Worm (Caenorhabditis elegans) whole organism, late embryonic: Measurements from ENCODE around the gene D1086.7.

ENCODE experiments used
- C08G9.2 ChIP-seq: sonication (generic microtip); optimal IDR thresholded peaks from 2 replicates; lab custom pipeline; 2016; ENCODE audit warnings: mild to moderate bottlenecking, missing genetic modification characterization, moderate library complexity, missing compliant biosample characterization
- K09A11.1 ChIP-seq: sonication (generic microtip); optimal IDR thresholded peaks from 2 replicates; lab custom pipeline; 2017; ENCODE audit warnings: antibody characterized with exemption, mild to moderate bottlenecking, missing genetic modification characterization, missing compliant biosample characterization; ENCODE audit not compliant: insufficient read depth
- Y22D7AL.16 ChIP-seq: sonication (generic microtip); optimal IDR thresholded peaks from 2 replicates; lab custom pipeline; 2016; ENCODE audit warnings: missing genetic modification characterization, missing compliant biosample characterization
- ahr-1 ChIP-seq: sonication (generic microtip); optimal IDR thresholded peaks from 2 replicates; lab custom pipeline; 2016; ENCODE audit warnings: missing genetic modification characterization, missing compliant biosample characterization
- ceh-14 ChIP-seq: sonication (generic microtip); optimal IDR thresholded peaks from 2 replicates; lab custom pipeline; 2016; ENCODE audit warnings: missing genotype, missing genetic modification characterization, missing compliant biosample characterization
- ceh-24 ChIP-seq: sonication (generic microtip); optimal IDR thresholded peaks from 2 replicates; lab custom pipeline; 2016; ENCODE audit warnings: mild to moderate bottlenecking, missing genetic modification characterization, missing compliant biosample characterization
- ceh-30 ChIP-seq: fragments of 150-350 bp; optimal IDR thresholded peaks from 2 replicates; lab custom pipeline; 2014; ENCODE audit warnings: missing biosample characterization, missing genetic modification characterization
- ceh-31 ChIP-seq: sonication (generic microtip); optimal IDR thresholded peaks from 2 replicates; lab custom pipeline; 2016; ENCODE audit warnings: missing genetic modification characterization, missing compliant biosample characterization
- ceh-45 ChIP-seq: fragments of 200-800 bp; sonication (Bioruptor generic); IDR thresholded peaks from 2 replicates; pipeline ENCODE4 v1.3.6; 2022; ENCODE audit warnings: missing genetic modification reagents, missing genetic modification characterization, missing compliant biosample characterization
- ceh-9 ChIP-seq: sonication (generic microtip); optimal IDR thresholded peaks from 2 replicates; lab custom pipeline; 2016; ENCODE audit warnings: mild to moderate bottlenecking, missing genetic modification characterization, inconsistent platforms, missing compliant biosample characterization
- che-1 ChIP-seq: sonication (generic microtip); optimal IDR thresholded peaks from 2 replicates; lab custom pipeline; 2016; ENCODE audit warnings: mild to moderate bottlenecking, missing genetic modification characterization, missing compliant biosample characterization
- dve-1 ChIP-seq: sonication (generic microtip); optimal IDR thresholded peaks from 2 replicates; lab custom pipeline; 2017; ENCODE audit warnings: antibody characterized with exemption, mild to moderate bottlenecking, missing genetic modification characterization, missing compliant biosample characterization
- elt-4 ChIP-seq: sonication (generic microtip); optimal IDR thresholded peaks from 2 replicates; lab custom pipeline; 2016; ENCODE audit warnings: missing genetic modification characterization, missing compliant biosample characterization
- ets-4 ChIP-seq: sonication (generic microtip); optimal IDR thresholded peaks from 2 replicates; lab custom pipeline; 2016; ENCODE audit warnings: missing genetic modification characterization, missing compliant biosample characterization
- eyg-1 ChIP-seq: sonication (generic microtip); optimal IDR thresholded peaks from 2 replicates; lab custom pipeline; 2016; ENCODE audit warnings: missing genotype, missing genetic modification characterization, missing compliant biosample characterization
- fax-1 ChIP-seq: sonication (generic microtip); optimal IDR thresholded peaks from 2 replicates; lab custom pipeline; 2016; ENCODE audit warnings: missing genotype, missing genetic modification characterization, missing compliant biosample characterization
- hlh-13 ChIP-seq: fragments of 200-800 bp; sonication (Bioruptor generic); optimal IDR thresholded peaks from 2 replicates; lab custom pipeline; 2018; ENCODE audit warnings: mild to moderate bottlenecking, missing genetic modification characterization, missing compliant biosample characterization
- hlh-30 ChIP-seq: sonication (generic microtip); optimal IDR thresholded peaks from 2 replicates; lab custom pipeline; 2017; ENCODE audit warnings: antibody characterized with exemption, missing genetic modification characterization, missing compliant biosample characterization; ENCODE audit not compliant: insufficient read depth
- hlh-8 ChIP-seq: sonication (generic microtip); optimal IDR thresholded peaks from 2 replicates; lab custom pipeline; 2016; ENCODE audit warnings: missing genotype, missing genetic modification characterization, missing compliant biosample characterization
- lim-6 ChIP-seq: sonication (generic microtip); optimal IDR thresholded peaks from 2 replicates; lab custom pipeline; 2016; ENCODE audit warnings: missing genetic modification characterization, missing compliant biosample characterization
- madf-2 ChIP-seq: sonication (generic microtip); optimal IDR thresholded peaks from 2 replicates; lab custom pipeline; 2017; ENCODE audit warnings: missing genetic modification characterization, missing compliant biosample characterization
- mec-3 ChIP-seq: sonication (generic microtip); optimal IDR thresholded peaks from 2 replicates; lab custom pipeline; 2016; ENCODE audit warnings: borderline replicate concordance, missing genetic modification characterization, missing compliant biosample characterization
- nfya-1 ChIP-seq: sonication (generic microtip); optimal IDR thresholded peaks from 2 replicates; lab custom pipeline; 2017; ENCODE audit warnings: missing genetic modification characterization, mild to moderate bottlenecking, missing compliant biosample characterization, antibody characterized with exemption, moderate library complexity
- nhr-11 ChIP-seq: fragments of 150-350 bp; optimal IDR thresholded peaks from 2 replicates; lab custom pipeline; 2014; ENCODE audit warnings: missing biosample characterization, missing genetic modification characterization
- odd-2 ChIP-seq: sonication (generic microtip); optimal IDR thresholded peaks from 2 replicates; lab custom pipeline; 2017; ENCODE audit warnings: antibody characterized with exemption, mild to moderate bottlenecking, missing genetic modification characterization, missing compliant biosample characterization
- pax-1 ChIP-seq: fragments of 150-350 bp; optimal IDR thresholded peaks from 2 replicates; lab custom pipeline; 2014; ENCODE audit warnings: missing biosample characterization, missing genetic modification characterization
- ref-2 ChIP-seq: sonication (generic microtip); optimal IDR thresholded peaks from 2 replicates; lab custom pipeline; 2016; ENCODE audit warnings: missing genetic modification characterization, missing compliant biosample characterization
- sdc-2 ChIP-seq: sonication (generic microtip); optimal IDR thresholded peaks from 2 replicates; lab custom pipeline; 2016; ENCODE audit warnings: missing genotype, missing genetic modification characterization, missing compliant biosample characterization
- sox-2 ChIP-seq: fragments of 200-800 bp; sonication (Bioruptor generic); IDR thresholded peaks from 2 replicates; pipeline ENCODE4 v1.3.6; 2022; ENCODE audit warnings: missing genetic modification reagents, missing genetic modification characterization, missing compliant biosample characterization
- sox-4 ChIP-seq: sonication (generic microtip); optimal IDR thresholded peaks from 2 replicates; lab custom pipeline; 2017; ENCODE audit warnings: mild to moderate bottlenecking, missing genetic modification characterization, inconsistent platforms, missing compliant biosample characterization
- syd-9 ChIP-seq: sonication (generic microtip); optimal IDR thresholded peaks from 2 replicates; lab custom pipeline; 2016; ENCODE audit warnings: mild to moderate bottlenecking, missing genetic modification characterization, moderate library complexity, missing compliant biosample characterization
- ttx-3 ChIP-seq: sonication (generic microtip); optimal IDR thresholded peaks from 2 replicates; lab custom pipeline; 2016; ENCODE audit warnings: missing genetic modification reagents, missing genetic modification characterization, missing compliant biosample characterization
- unc-3 ChIP-seq, 2 experiments: fragments of 200-800 bp in 1 of 2; sonication (Bioruptor generic) in 1 of 2; sonication (generic microtip) in 1 of 2; conservative IDR thresholded peaks in 1 of 2; optimal IDR thresholded peaks in 1 of 2; 2 replicates each; pipeline versions ENCODE4 v1.3.6 to Lab custom; 2016 to 2022; ENCODE audit warnings: missing compliant biosample characterization in 2 of 2, missing genetic modification characterization in 2 of 2, missing genetic modification reagents in 1 of 2
- unc-42 ChIP-seq: sonication (generic microtip); optimal IDR thresholded peaks from 2 replicates; lab custom pipeline; 2016; ENCODE audit warnings: missing genotype, missing genetic modification characterization, missing compliant biosample characterization
- zip-5 ChIP-seq: sonication (generic microtip); optimal IDR thresholded peaks from 2 replicates; lab custom pipeline; 2016; ENCODE audit warnings: missing genetic modification characterization, missing compliant biosample characterization
- ztf-16 ChIP-seq: sonication (generic microtip); optimal IDR thresholded peaks from 2 replicates; lab custom pipeline; 2017; ENCODE audit warnings: missing genetic modification characterization, missing compliant biosample characterization

The D1086.7 gene

DNA sequence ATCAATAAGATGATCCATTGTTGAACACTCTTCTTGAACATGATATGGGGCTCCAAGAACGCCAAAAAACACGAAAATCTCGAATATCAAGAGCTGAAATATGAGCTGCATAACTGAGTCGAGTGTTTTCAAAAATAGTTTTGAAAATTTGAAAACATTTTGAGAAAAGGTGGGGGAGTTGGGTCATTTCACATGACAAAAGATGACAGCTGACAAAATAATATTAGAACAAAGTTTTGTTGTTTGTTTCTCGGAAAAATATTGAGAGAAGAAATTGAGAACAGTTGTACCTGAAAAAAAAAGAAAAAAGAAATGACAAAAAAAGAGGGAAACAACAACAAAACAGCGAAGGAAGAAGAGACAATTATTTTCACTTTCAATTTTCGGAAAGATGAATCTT lies 14.4 kb downstream of the D1086.7 start, which contains the start of the genes D1086.2 and D1086.1:
Gene D1086.2 (minus strand): TSS at position 150 of the 400 bp plus-strand sequence.
Gene D1086.1 (plus strand): TSS at position 340 of the 400 bp plus-strand sequence.
- TF ChIP-seq che-1 (tag; lab: Kevin White, UChicago) (no peak), nfya-1 (tag; lab: Kevin White, UChicago) (no peak), zip-5 (tag; lab: Kevin White, UChicago) (no peak), mec-3 (no peak), ceh-45 (GFP tag; lab: Robert Waterston, UW) (no peak)
- TF ChIP-seq, all 69 proteins: peak for 0

DNA sequence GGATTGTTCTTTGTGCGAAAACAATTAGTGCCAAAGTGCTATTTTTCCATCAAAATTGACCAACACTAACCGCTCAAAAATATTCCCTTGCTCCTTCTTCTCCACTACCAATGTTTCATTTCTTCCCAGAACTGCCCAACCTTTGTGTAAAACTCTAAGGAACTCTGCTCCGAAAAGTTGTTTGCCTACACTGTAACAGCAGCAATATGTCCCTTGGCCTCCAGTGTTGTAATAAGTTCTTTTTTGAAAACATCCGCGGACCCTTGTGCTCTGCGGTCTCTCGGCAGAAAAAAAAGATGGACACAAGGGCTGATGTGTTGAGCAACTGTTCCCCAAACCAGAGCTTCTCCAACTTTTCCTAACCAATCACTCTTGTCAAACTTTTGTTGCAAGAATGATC lies 16.8 kb downstream of the D1086.7 start, which contains the start of gene D1086.12:
Gene D1086.12 (plus strand): TSS at position 301 of the 400 bp plus-strand sequence.
- TF ChIP-seq fax-1 (tag; lab: Kevin White, UChicago), result no peak
- TF ChIP-seq ceh-14 (tag; lab: Kevin White, UChicago), result no peak
- TF ChIP-seq C08G9.2 (tag; lab: Kevin White, UChicago), result no peak
- TF ChIP-seq ahr-1, result no peak
- no peak for TF ChIP-seq lim-6
- TF ChIP-seq eyg-1 (tag; lab: Kevin White, UChicago), result no peak
- TF ChIP-seq sox-4 (tag; lab: Kevin White, UChicago), result no peak
- TF ChIP-seq sox-2, result no peak
- no peak for TF ChIP-seq hlh-30 (tag; lab: Kevin White, UChicago)
- TF ChIP-seq Y22D7AL.16, result no peak
- no peak for TF ChIP-seq syd-9 (tag; lab: Kevin White, UChicago)
- TF ChIP-seq madf-2, result no peak

ce11 chrV:14103970-14104369 lies 19.9 kb downstream of the D1086.7 start, which contains the start of gene D1086.9:
Gene D1086.9 (plus strand): TSS chrV:14104270.
- no peak for TF ChIP-seq hlh-8 (tag; lab: Kevin White, UChicago)
- TF ChIP-seq ceh-14 (tag; lab: Kevin White, UChicago), result no peak
- TF ChIP-seq sdc-2 (tag; lab: Kevin White, UChicago), result no peak
- no peak for TF ChIP-seq odd-2 (tag; lab: Kevin White, UChicago)
- no peak for TF ChIP-seq eyg-1 (tag; lab: Kevin White, UChicago)
- TF ChIP-seq nhr-11, result no peak
- no peak for TF ChIP-seq ttx-3 (tag; lab: Kevin White, UChicago)
- TF ChIP-seq unc-42 (tag; lab: Kevin White, UChicago), result no peak
- TF ChIP-seq ets-4 (tag; lab: Kevin White, UChicago), result no peak
- TF ChIP-seq ceh-45 (GFP tag; lab: Robert Waterston, UW), result no peak
- TF ChIP-seq ref-2 (tag; lab: Kevin White, UChicago), result no peak
- no peak for TF ChIP-seq fax-1 (tag; lab: Kevin White, UChicago)
- no peak for TF ChIP-seq pax-1 (tag; lab: Kevin White, UChicago)
- no peak for TF ChIP-seq unc-3 (GFP tag; conservative IDR thresholded peaks at IDR 0.05; lab: Robert Waterston, UW)
- TF ChIP-seq unc-3 (tag; optimal IDR thresholded peaks at IDR 0.05; lab: Kevin White, UChicago), result no peak
- no peak for TF ChIP-seq elt-4 (tag; lab: Kevin White, UChicago)
- no peak for TF ChIP-seq dve-1 (tag; lab: Kevin White, UChicago)
- TF ChIP-seq sox-2, result no peak
- no peak for TF ChIP-seq ceh-30 (tag; lab: Kevin White, UChicago)

DNA sequence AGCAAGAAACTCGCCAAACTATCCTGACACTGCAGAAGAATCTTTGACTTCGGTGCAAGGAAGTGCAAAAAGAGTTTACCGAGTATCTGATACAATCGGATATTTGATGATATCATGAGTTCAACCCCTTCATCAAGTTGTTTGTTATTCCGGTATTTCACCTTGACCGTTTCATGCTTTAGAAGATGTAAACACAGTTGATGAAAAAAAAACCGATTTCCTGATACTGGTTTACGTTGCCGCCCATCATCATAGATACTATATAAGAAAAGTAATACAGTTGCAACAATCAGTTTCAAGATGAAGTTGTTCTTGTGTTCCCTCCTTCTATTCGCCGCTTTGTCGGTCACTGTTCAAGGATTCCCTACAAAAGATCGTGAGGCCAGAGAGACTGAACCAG lies 23.4 kb downstream of the D1086.7 start, which contains the start of gene H39E23.3:
Gene H39E23.3 (plus strand): TSS at position 301 of the 400 bp plus-strand sequence.
- TF ChIP-seq K09A11.1 (no peak), ceh-9 (tag; lab: Kevin White, UChicago) (no peak), ceh-24 (tag; lab: Kevin White, UChicago) (no peak), madf-2 (no peak), dve-1 (tag; lab: Kevin White, UChicago) (no peak), hlh-30 (tag; lab: Kevin White, UChicago) (no peak)

- TF ChIP-seq ttx-3 (tag; lab: Kevin White, UChicago) (no peak), sox-4 (tag; lab: Kevin White, UChicago) (no peak), hlh-13 (GFP tag; lab: Kevin White, UChicago) (no peak), ztf-16 (tag; lab: Kevin White, UChicago) (no peak), ceh-31 (tag; lab: Kevin White, UChicago) (no peak), madf-2 (no peak)
Measured at ce11 chrV:14110042-14110441, 26.0 kb downstream of the D1086.7 start, which contains the start of gene H39E23.2. Gene H39E23.2 (plus strand): TSS chrV:14110342.
